Fruit fly (Drosophila melanogaster) whole organism, embryonic: ENCODE results near the gene Obp99a.

Experiments used
- Atf6 ChIP-seq: fragments of 200-800 bp; sonication (Bioruptor generic); IDR thresholded peaks from 2 replicates; pipeline ENCODE4 v1.3.6; 2022; ENCODE audit warnings: missing biosample characterization, missing genetic modification characterization
- CG10959 ChIP-seq: fragments of 200-800 bp; sonication (Bioruptor generic); IDR thresholded peaks from 2 replicates; pipeline ENCODE4 v1.3.6; 2022; ENCODE audit warnings: missing biosample characterization, missing genetic modification characterization
- CG11247 ChIP-seq: fragments of 200-800 bp; sonication (Bioruptor generic); IDR thresholded peaks from 2 replicates; pipeline ENCODE4 v1.3.6; 2022; ENCODE audit warnings: missing biosample characterization, missing genetic modification characterization
- CG11398 ChIP-seq: fragments of 200-800 bp; sonication (Bioruptor generic); optimal IDR thresholded peaks from 2 replicates; lab custom pipeline; 2016; ENCODE audit warnings: missing biosample characterization, missing genetic modification characterization
- CG12391 ChIP-seq: fragments of 200-800 bp; sonication (Bioruptor generic); optimal IDR thresholded peaks from 3 replicates; lab custom pipeline; 2018; ENCODE audit warnings: missing biosample characterization, mild to moderate bottlenecking, missing genetic modification characterization, moderate library complexity
- CG13287 ChIP-seq: fragments of 200-800 bp; sonication (Bioruptor generic); IDR thresholded peaks from 2 replicates; pipeline ENCODE4 v1.3.6; 2022; ENCODE audit warnings: missing biosample characterization, missing genetic modification characterization; ENCODE audit not compliant: partially characterized antibody
- CG14860 ChIP-seq: fragments of 200-800 bp; sonication (Bioruptor generic); IDR thresholded peaks from 3 replicates; pipeline ENCODE4 v1.3.6; 2022; ENCODE audit warnings: missing biosample characterization, missing genetic modification characterization; ENCODE audit not compliant: partially characterized antibody
- CG14965 ChIP-seq: fragments of 200-800 bp; sonication (Bioruptor generic); optimal IDR thresholded peaks from 2 replicates; lab custom pipeline; 2016; ENCODE audit warnings: missing biosample characterization, missing genetic modification characterization, borderline replicate concordance
- CG1529 ChIP-seq: fragments of 200-800 bp; sonication (Bioruptor generic); optimal IDR thresholded peaks from 3 replicates; lab custom pipeline; 2018; ENCODE audit warnings: missing biosample characterization, missing genetic modification characterization
- CG15696 ChIP-seq: fragments of 200-800 bp; sonication (Bioruptor generic); optimal IDR thresholded peaks from 2 replicates; lab custom pipeline; 2019; ENCODE audit warnings: missing biosample characterization, mild to moderate bottlenecking, missing genetic modification characterization, moderate library complexity
- CG17829 ChIP-seq: fragments of 200-800 bp; optimal IDR thresholded peaks from 2 replicates; lab custom pipeline; 2019; ENCODE audit warnings: missing biosample characterization, mild to moderate bottlenecking, missing genetic modification characterization, moderate library complexity
- CG18262 ChIP-seq: fragments of 200-800 bp; optimal IDR thresholded peaks from 3 replicates; lab custom pipeline; 2019; ENCODE audit warnings: missing biosample characterization, mild to moderate bottlenecking, missing genetic modification characterization, moderate library complexity
- CG2678 ChIP-seq: fragments of 200-800 bp; sonication (Bioruptor generic); optimal IDR thresholded peaks from 3 replicates; lab custom pipeline; 2019; ENCODE audit warnings: missing biosample characterization, mild to moderate bottlenecking, missing genetic modification characterization, moderate library complexity
- CG3065 ChIP-seq: fragments of 200-800 bp; sonication (Bioruptor generic); optimal IDR thresholded peaks from 2 replicates; lab custom pipeline; 2016; ENCODE audit warnings: missing biosample characterization, missing genetic modification characterization
- CG3163 ChIP-seq: fragments of 200-800 bp; sonication (Bioruptor generic); optimal IDR thresholded peaks from 3 replicates; lab custom pipeline; 2016; ENCODE audit warnings: missing biosample characterization, missing genetic modification characterization
- CG3281 ChIP-seq: fragments of 200-800 bp; sonication (Bioruptor generic); optimal IDR thresholded peaks from 3 replicates; lab custom pipeline; 2017; ENCODE audit warnings: missing biosample characterization, mild to moderate bottlenecking, missing genetic modification characterization
- CG6254 ChIP-seq: fragments of 200-800 bp; sonication (Bioruptor generic); optimal IDR thresholded peaks from 3 replicates; lab custom pipeline; 2017; ENCODE audit warnings: mild to moderate bottlenecking, missing biosample characterization, missing genetic modification reagents, missing genetic modification characterization
- CG7556 ChIP-seq: fragments of 200-800 bp; sonication (Bioruptor generic); optimal IDR thresholded peaks from 2 replicates; lab custom pipeline; 2017; ENCODE audit warnings: missing biosample characterization, mild to moderate bottlenecking, missing genetic modification characterization
- Dbx ChIP-seq: fragments of 200-800 bp; sonication (Bioruptor generic); IDR thresholded peaks from 3 replicates; pipeline ENCODE4 v1.3.6; 2022; ENCODE audit warnings: missing biosample characterization, missing genetic modification characterization
- Deaf1 ChIP-seq: fragments of 200-800 bp; optimal IDR thresholded peaks from 3 replicates; lab custom pipeline; 2019; ENCODE audit warnings: missing biosample characterization, mild to moderate bottlenecking, missing genetic modification characterization, moderate library complexity
- E2f2 ChIP-seq: fragments of 200-800 bp; sonication (Bioruptor generic); IDR thresholded peaks from 2 replicates; pipeline ENCODE4 v1.3.6; 2022; ENCODE audit warnings: missing biosample characterization, missing genetic modification characterization
- HLHmδ ChIP-seq: fragments of 200-800 bp; sonication (Bioruptor generic); optimal IDR thresholded peaks from 2 replicates; lab custom pipeline; 2018; ENCODE audit warnings: missing biosample characterization, mild to moderate bottlenecking, missing genetic modification characterization, moderate library complexity
- Jarid2 ChIP-seq: fragments of 200-800 bp; sonication (Bioruptor generic); optimal IDR thresholded peaks from 3 replicates; lab custom pipeline; 2017; ENCODE audit warnings: mild to moderate bottlenecking, missing biosample characterization, missing genetic modification reagents, missing genetic modification characterization
- Nf-YC ChIP-seq: fragments of 200-800 bp; optimal IDR thresholded peaks from 3 replicates; lab custom pipeline; 2019; ENCODE audit warnings: missing biosample characterization, mild to moderate bottlenecking, missing genetic modification characterization, moderate library complexity
- NfI ChIP-seq: fragments of 200-800 bp; sonication (Bioruptor generic); optimal IDR thresholded peaks from 3 replicates; lab custom pipeline; 2018; ENCODE audit warnings: missing biosample characterization, mild to moderate bottlenecking, missing genetic modification characterization, moderate library complexity
- Oaz ChIP-seq: fragments of 200-800 bp; sonication (Bioruptor generic); IDR thresholded peaks from 2 replicates; pipeline ENCODE4 v1.3.6; 2022; ENCODE audit warnings: missing biosample characterization, missing genetic modification characterization
- Opbp ChIP-seq: fragments of 200-800 bp; sonication (Bioruptor generic); IDR thresholded peaks from 3 replicates; pipeline ENCODE4 v1.3.6; 2022; ENCODE audit warnings: missing biosample characterization, missing genetic modification characterization; ENCODE audit not compliant: partially characterized antibody
- Rfx ChIP-seq: fragments of 200-800 bp; sonication (Bioruptor generic); IDR thresholded peaks from 2 replicates; pipeline ENCODE4 v1.3.6; 2022; ENCODE audit warnings: missing biosample characterization, missing genetic modification characterization
- Stat92E ChIP-seq, 3 experiments: fragments of >200 bp in 2 of 3; fragments of 200-800 bp in 1 of 3; sonication (Bioruptor generic) in 1 of 3; optimal IDR thresholded peaks; 2 replicates each; lab custom pipeline; 2017 to 2019; ENCODE audit warnings: missing biosample characterization in 3 of 3, missing genetic modification characterization in 3 of 3, mild to moderate bottlenecking in 1 of 3, moderate library complexity in 1 of 3
- Usf ChIP-seq: fragments of 200-800 bp; sonication (Bioruptor generic); optimal IDR thresholded peaks from 2 replicates; lab custom pipeline; 2017; ENCODE audit warnings: missing genotype, missing biosample characterization, missing genetic modification characterization
- Xbp1 ChIP-seq: fragments of 200-800 bp; sonication (Bioruptor generic); optimal IDR thresholded peaks from 3 replicates; lab custom pipeline; 2016; ENCODE audit warnings: missing biosample characterization, mild to moderate bottlenecking, missing genetic modification characterization
- bsh ChIP-seq, 2 experiments: fragments of 200-800 bp; sonication (Bioruptor generic); optimal IDR thresholded peaks; 2 replicates each; lab custom pipeline; 2017 to 2018; ENCODE audit warnings: mild to moderate bottlenecking in 2 of 2, missing biosample characterization in 2 of 2, missing genetic modification characterization in 2 of 2, moderate library complexity in 1 of 2
- dysf ChIP-seq: fragments of 200-800 bp; sonication (Bioruptor generic); IDR thresholded peaks from 3 replicates; pipeline ENCODE4 v1.3.6; 2022; ENCODE audit warnings: missing biosample characterization, missing genetic modification characterization
- gce ChIP-seq: fragments of 200-800 bp; sonication (Bioruptor generic); IDR thresholded peaks from 3 replicates; pipeline ENCODE4 v1.3.6; 2022; ENCODE audit warnings: missing biosample characterization, missing genetic modification characterization
- gsb-n ChIP-seq: fragments of 200-800 bp; sonication (Bioruptor generic); optimal IDR thresholded peaks from 3 replicates; lab custom pipeline; 2018; ENCODE audit warnings: missing biosample characterization, mild to moderate bottlenecking, missing genetic modification characterization
- h ChIP-seq: fragments of >200 bp; optimal IDR thresholded peaks from 2 replicates; lab custom pipeline; 2017
- jumu ChIP-seq: fragments of 200-800 bp; sonication (Bioruptor generic); optimal IDR thresholded peaks from 3 replicates; lab custom pipeline; 2016; ENCODE audit warnings: missing biosample characterization, missing genetic modification characterization
- kni ChIP-seq: fragments of 200-800 bp; sonication (Bioruptor generic); optimal IDR thresholded peaks from 3 replicates; lab custom pipeline; 2017; ENCODE audit warnings: mild to moderate bottlenecking, missing biosample characterization, missing genetic modification reagents, missing genetic modification characterization
- lilli ChIP-seq: fragments of 200-800 bp; sonication (Bioruptor generic); optimal IDR thresholded peaks from 3 replicates; lab custom pipeline; 2016; ENCODE audit warnings: missing biosample characterization, missing genetic modification characterization
- pb ChIP-seq: fragments of 200-800 bp; sonication (Bioruptor generic); optimal IDR thresholded peaks from 3 replicates; lab custom pipeline; 2016; ENCODE audit warnings: missing biosample characterization, missing genetic modification characterization
- pnt ChIP-seq: fragments of 200-800 bp; sonication (Bioruptor generic); optimal IDR thresholded peaks from 3 replicates; lab custom pipeline; 2016; ENCODE audit warnings: missing biosample characterization, missing genetic modification characterization
- ranshi ChIP-seq: fragments of 200-800 bp; sonication (Bioruptor generic); IDR thresholded peaks from 2 replicates; pipeline ENCODE4 v1.3.6; 2022; ENCODE audit warnings: missing biosample characterization, missing genetic modification characterization
- sima ChIP-seq: fragments of 200-800 bp; sonication (Bioruptor generic); optimal IDR thresholded peaks from 2 replicates; lab custom pipeline; 2016; ENCODE audit warnings: missing biosample characterization, missing genetic modification characterization
- sob ChIP-seq: fragments of 200-800 bp; sonication (Bioruptor generic); IDR thresholded peaks from 2 replicates; pipeline ENCODE4 v1.3.6; 2022; ENCODE audit warnings: missing biosample characterization, missing genetic modification characterization
- ssp ChIP-seq: fragments of 200-800 bp; sonication (Bioruptor generic); IDR thresholded peaks from 2 replicates; pipeline ENCODE4 v1.3.6; 2022; ENCODE audit warnings: missing biosample characterization, missing genetic modification characterization
- trem ChIP-seq: fragments of 200-800 bp; optimal IDR thresholded peaks from 3 replicates; lab custom pipeline; 2019; ENCODE audit warnings: missing biosample characterization, mild to moderate bottlenecking, missing genetic modification characterization, moderate library complexity
- vfl ChIP-seq: fragments of 200-800 bp; sonication (Bioruptor generic); optimal IDR thresholded peaks from 2 replicates; lab custom pipeline; 2016; ENCODE audit warnings: missing biosample characterization, missing genetic modification characterization
- wdn ChIP-seq: fragments of 200-800 bp; sonication (Bioruptor generic); IDR thresholded peaks from 2 replicates; pipeline ENCODE4 v1.3.6; 2022; ENCODE audit warnings: missing biosample characterization, missing genetic modification characterization
- wek ChIP-seq: fragments of 200-800 bp; sonication (Bioruptor generic); optimal IDR thresholded peaks from 3 replicates; lab custom pipeline; 2018; ENCODE audit warnings: missing biosample characterization, mild to moderate bottlenecking, missing genetic modification characterization, moderate library complexity
- wor ChIP-seq: fragments of 200-800 bp; sonication (Bioruptor generic); IDR thresholded peaks from 2 replicates; pipeline ENCODE4 v1.3.6; 2022; ENCODE audit warnings: missing biosample characterization, missing genetic modification characterization

Obp99a gene

dm6 chr3R:29716043-29716781 is 44.8 kb downstream of the Obp99a start (continued):
- TF ChIP-seq CG2678 (no peak), wek (GFP tag; lab: Kevin White, UChicago) (no peak), CG18262 (peak; percentile 9), E2f2 (no peak), CG17829 (tag; lab: Kevin White, UChicago) (no peak), Oaz (GFP tag; lab: Robert Waterston, UW) (no peak), kni (GFP tag; lab: Kevin White, UChicago) (no peak), CG3065 (GFP tag; lab: Kevin White, UChicago) (no peak), ranshi (no peak), gce (GFP tag; lab: Robert Waterston, UW) (no peak), lilli (no peak), Deaf1 (tag; lab: Kevin White, UChicago) (no peak), gsb-n (no peak), dysf (0 out of 3 replicates have a peak, but pooled peaks have one; percentile 17), jumu (GFP tag; lab: Kevin White, UChicago) (no peak), Rfx (0 out of 2 replicates have a peak, but pooled peaks have one; percentile 13), CG3163 (no peak), NfI (GFP tag; lab: Kevin White, UChicago) (peak; percentile 28), CG14860 (GFP tag; lab: Robert Waterston, UW) (no peak), Dbx (GFP tag; lab: Robert Waterston, UW) (no peak), bsh (GFP tag; optimal IDR thresholded peaks at IDR 0.05; lab: Kevin White, UChicago) (peak in 1 of 2 experiments; percentile 1), CG13287 (GFP tag; lab: Robert Waterston, UW) (no peak), CG11398 (GFP tag; lab: Kevin White, UChicago) (no peak), trem (no peak), Nf-YC (tag; lab: Kevin White, UChicago) (no peak), wor (GFP tag; lab: Robert Waterston, UW) (no peak), CG7556 (GFP tag; lab: Kevin White, UChicago) (no peak), pb (GFP tag; lab: Kevin White, UChicago) (no peak), HLHmδ (GFP tag; lab: Kevin White, UChicago) (peak; percentile 47), h (peak; percentile 70), Xbp1 (GFP tag; lab: Kevin White, UChicago) (peak; percentile 17), CG11247 (no peak), Usf (GFP tag; lab: Kevin White, UChicago) (no peak), CG6254 (GFP tag; lab: Kevin White, UChicago) (peak; percentile 3), CG15696 (tag; lab: Kevin White, UChicago) (no peak), CG12391 (tag; lab: Kevin White, UChicago) (no peak), sima (no peak), sob (peak; percentile 19; the same call in 1 of the 2 replicates), CG1529 (GFP tag; lab: Kevin White, UChicago) (no peak), CG3281 (GFP tag; lab: Kevin White, UChicago) (no peak), vfl (GFP tag; lab: Kevin White, UChicago) (no peak), CG14965 (peak; percentile 78), Opbp (no peak), Atf6 (GFP tag; lab: Robert Waterston, UW) (no peak), wdn (GFP tag; lab: Robert Waterston, UW) (no peak), Stat92E (GFP tag; optimal IDR thresholded peaks at IDR 0.05; lab: Kevin White, UChicago) (no peak), pnt (no peak), Jarid2 (GFP tag; lab: Kevin White, UChicago) (no peak), ssp (GFP tag; lab: Robert Waterston, UW) (no peak), CG10959 (peak; percentile 7; the same call in 1 of the 2 replicates)
